Fruit fly (Drosophila melanogaster) whole organism, embryonic: Measurements from ENCODE around the gene CG10333.

ENCODE experiments used
- CG10274 ChIP-seq: fragments of 200-800 bp; sonication (Bioruptor generic); optimal IDR thresholded peaks from 3 replicates; lab custom pipeline; 2017; ENCODE audit warnings: missing biosample characterization, mild to moderate bottlenecking, missing genetic modification characterization
- CG11696 ChIP-seq: fragments of 200-800 bp; sonication (Bioruptor generic); IDR thresholded peaks from 2 replicates; pipeline ENCODE4 v1.3.6; 2022; ENCODE audit warnings: missing biosample characterization, missing genetic modification characterization
- CG12299 ChIP-seq: fragments of 200-800 bp; sonication (Bioruptor generic); optimal IDR thresholded peaks from 2 replicates; lab custom pipeline; 2018; ENCODE audit warnings: missing biosample characterization, mild to moderate bottlenecking, missing genetic modification characterization
- CG13123 ChIP-seq: fragments of 200-800 bp; sonication (Bioruptor generic); optimal IDR thresholded peaks from 2 replicates; lab custom pipeline; 2016; ENCODE audit warnings: missing biosample characterization, missing genetic modification characterization
- CG13894 ChIP-seq: fragments of 200-800 bp; sonication (Bioruptor generic); optimal IDR thresholded peaks from 3 replicates; lab custom pipeline; 2018; ENCODE audit warnings: missing biosample characterization, mild to moderate bottlenecking, missing genetic modification characterization, moderate library complexity
- CG14014 ChIP-seq: fragments of 200-800 bp; sonication (Bioruptor generic); IDR thresholded peaks from 2 replicates; pipeline ENCODE4 v1.3.6; 2022; ENCODE audit warnings: missing biosample characterization, missing genetic modification characterization
- CG15011 ChIP-seq: fragments of 200-800 bp; sonication (Bioruptor generic); optimal IDR thresholded peaks from 3 replicates; lab custom pipeline; 2018; ENCODE audit warnings: missing biosample characterization, mild to moderate bottlenecking, missing genetic modification characterization
- CG16815 ChIP-seq: fragments of 200-800 bp; sonication (Bioruptor generic); optimal IDR thresholded peaks from 3 replicates; lab custom pipeline; 2017; ENCODE audit warnings: missing biosample characterization, mild to moderate bottlenecking, missing genetic modification characterization
- CG17829 ChIP-seq: fragments of 200-800 bp; optimal IDR thresholded peaks from 2 replicates; lab custom pipeline; 2019; ENCODE audit warnings: missing biosample characterization, mild to moderate bottlenecking, missing genetic modification characterization, moderate library complexity
- CG2199 ChIP-seq: fragments of 200-800 bp; sonication (Bioruptor generic); IDR thresholded peaks from 3 replicates; pipeline ENCODE4 v1.3.6; 2022; ENCODE audit warnings: missing biosample characterization, missing genetic modification characterization
- CG2678 ChIP-seq: fragments of 200-800 bp; sonication (Bioruptor generic); optimal IDR thresholded peaks from 3 replicates; lab custom pipeline; 2019; ENCODE audit warnings: missing biosample characterization, mild to moderate bottlenecking, missing genetic modification characterization, moderate library complexity
- CG31365 ChIP-seq: fragments of 200-800 bp; sonication (Bioruptor generic); optimal IDR thresholded peaks from 2 replicates; lab custom pipeline; 2018; ENCODE audit warnings: missing biosample characterization, mild to moderate bottlenecking, missing genetic modification characterization
- CG31388 ChIP-seq: fragments of 200-800 bp; sonication (Bioruptor generic); optimal IDR thresholded peaks from 2 replicates; lab custom pipeline; 2016; ENCODE audit warnings: missing biosample characterization, missing genetic modification characterization
- CG32772 ChIP-seq: fragments of 200-800 bp; sonication (Bioruptor generic); IDR thresholded peaks from 2 replicates; pipeline ENCODE4 v1.3.6; 2022; ENCODE audit warnings: missing biosample characterization, missing genetic modification characterization
- CG3407 ChIP-seq: fragments of 200-800 bp; sonication (Bioruptor generic); optimal IDR thresholded peaks from 2 replicates; lab custom pipeline; 2018; ENCODE audit warnings: missing biosample characterization, mild to moderate bottlenecking, missing genetic modification characterization
- CG3847 ChIP-seq: fragments of 200-800 bp; sonication (Bioruptor generic); IDR thresholded peaks from 2 replicates; pipeline ENCODE4 v1.3.6; 2022; ENCODE audit warnings: missing biosample characterization, missing genetic modification characterization
- CG5245 ChIP-seq: fragments of 200-800 bp; sonication (Bioruptor generic); optimal IDR thresholded peaks from 3 replicates; lab custom pipeline; 2016; ENCODE audit warnings: missing biosample characterization, missing genetic modification characterization
- CG6272 ChIP-seq: fragments of 200-800 bp; sonication (Bioruptor generic); IDR thresholded peaks from 2 replicates; pipeline ENCODE4 v1.3.6; 2022; ENCODE audit warnings: missing biosample characterization, missing genetic modification characterization
- CG7271 ChIP-seq: fragments of 200-800 bp; sonication (Bioruptor generic); optimal IDR thresholded peaks from 2 replicates; lab custom pipeline; 2018; ENCODE audit warnings: missing biosample characterization, mild to moderate bottlenecking, missing genetic modification characterization, moderate library complexity
- CG7786 ChIP-seq: fragments of 200-800 bp; sonication (Bioruptor generic); optimal IDR thresholded peaks from 2 replicates; lab custom pipeline; 2016; ENCODE audit warnings: missing biosample characterization, missing genetic modification characterization
- CG8089 ChIP-seq: fragments of 200-800 bp; sonication (Bioruptor generic); optimal IDR thresholded peaks from 3 replicates; lab custom pipeline; 2016; ENCODE audit warnings: missing biosample characterization, missing genetic modification characterization
- CG8281 ChIP-seq: fragments of 200-800 bp; sonication (Bioruptor generic); optimal IDR thresholded peaks from 2 replicates; lab custom pipeline; 2018; ENCODE audit warnings: missing biosample characterization, mild to moderate bottlenecking, missing genetic modification characterization, moderate library complexity
- CG8388 ChIP-seq: fragments of 200-800 bp; sonication (Bioruptor generic); optimal IDR thresholded peaks from 2 replicates; lab custom pipeline; 2019; ENCODE audit warnings: missing biosample characterization, mild to moderate bottlenecking, missing genetic modification characterization, moderate library complexity
- CG9817 ChIP-seq: fragments of 200-800 bp; sonication (Bioruptor generic); optimal IDR thresholded peaks from 2 replicates; lab custom pipeline; 2018; ENCODE audit warnings: missing biosample characterization, mild to moderate bottlenecking, missing genetic modification characterization, moderate library complexity
- Deaf1 ChIP-seq: fragments of 200-800 bp; optimal IDR thresholded peaks from 3 replicates; lab custom pipeline; 2019; ENCODE audit warnings: missing biosample characterization, mild to moderate bottlenecking, missing genetic modification characterization, moderate library complexity
- Dref ChIP-seq: fragments of 200-800 bp; sonication (Bioruptor generic); IDR thresholded peaks from 2 replicates; pipeline ENCODE4 v1.3.6; 2022; ENCODE audit warnings: missing biosample characterization, missing genetic modification characterization
- Hr39 ChIP-seq: fragments of >200 bp; optimal IDR thresholded peaks from 2 replicates; lab custom pipeline; 2017
- Mad ChIP-seq: fragments of 200-800 bp; sonication (Bioruptor generic); optimal IDR thresholded peaks from 2 replicates; lab custom pipeline; 2016; ENCODE audit warnings: missing biosample characterization, missing genetic modification characterization
- Med ChIP-seq: fragments of 200-800 bp; sonication (Bioruptor generic); peaks from one replicate; lab custom pipeline; 2016; ENCODE audit warnings: missing biosample characterization, missing genetic modification characterization, mild to moderate bottlenecking, inconsistent platforms, moderate library complexity
- Mrtf ChIP-seq: fragments of 200-800 bp; sonication (Bioruptor generic); IDR thresholded peaks from 3 replicates; pipeline ENCODE4 v1.3.6; 2022; ENCODE audit warnings: missing biosample characterization, missing genetic modification characterization
- NfI ChIP-seq: fragments of 200-800 bp; sonication (Bioruptor generic); optimal IDR thresholded peaks from 3 replicates; lab custom pipeline; 2018; ENCODE audit warnings: missing biosample characterization, mild to moderate bottlenecking, missing genetic modification characterization, moderate library complexity
- Oaz ChIP-seq: fragments of 200-800 bp; sonication (Bioruptor generic); IDR thresholded peaks from 2 replicates; pipeline ENCODE4 v1.3.6; 2022; ENCODE audit warnings: missing biosample characterization, missing genetic modification characterization
- Optix ChIP-seq: fragments of 200-800 bp; sonication (Bioruptor generic); IDR thresholded peaks from 3 replicates; pipeline ENCODE4 v1.3.6; 2022; ENCODE audit warnings: missing biosample characterization, missing genetic modification characterization
- Sry-β ChIP-seq: fragments of 200-800 bp; sonication (Bioruptor generic); optimal IDR thresholded peaks from 2 replicates; lab custom pipeline; 2018; ENCODE audit warnings: missing biosample characterization, mild to moderate bottlenecking, missing genetic modification characterization, moderate library complexity
- Sry-δ ChIP-seq: fragments of 200-800 bp; sonication (Bioruptor generic); optimal IDR thresholded peaks from 2 replicates; lab custom pipeline; 2016; ENCODE audit warnings: missing biosample characterization, missing genetic modification characterization
- Vsx1 ChIP-seq: fragments of 200-800 bp; sonication (Bioruptor generic); optimal IDR thresholded peaks from 2 replicates; lab custom pipeline; 2017; ENCODE audit warnings: missing biosample characterization, mild to moderate bottlenecking, missing genetic modification characterization, missing genetic modification reagents
- Xrp1 ChIP-seq: fragments of 200-800 bp; sonication (Bioruptor generic); IDR thresholded peaks from 2 replicates; pipeline ENCODE4 v1.3.6; 2022; ENCODE audit warnings: missing biosample characterization, missing genetic modification characterization
- bbx ChIP-seq: fragments of 200-800 bp; sonication (Bioruptor generic); IDR thresholded peaks from 2 replicates; pipeline ENCODE4 v1.3.6; 2022; ENCODE audit warnings: missing biosample characterization, missing genetic modification characterization; ENCODE audit not compliant: partially characterized antibody
- btn ChIP-seq: fragments of 200-800 bp; sonication (Bioruptor generic); optimal IDR thresholded peaks from 2 replicates; lab custom pipeline; 2016; ENCODE audit warnings: missing biosample characterization, missing genetic modification characterization
- chinmo ChIP-seq: fragments of 200-800 bp; sonication (Bioruptor generic); IDR thresholded peaks from 4 replicates; pipeline ENCODE4 v1.3.6; 2022; ENCODE audit warnings: missing biosample characterization, missing genetic modification characterization; ENCODE audit not compliant: partially characterized antibody
- dmrt99B ChIP-seq: fragments of 200-800 bp; sonication (Bioruptor generic); optimal IDR thresholded peaks from 2 replicates; lab custom pipeline; 2018; ENCODE audit warnings: missing biosample characterization, mild to moderate bottlenecking, missing genetic modification characterization, moderate library complexity
- en ChIP-seq: fragments of 200-800 bp; sonication (Bioruptor generic); optimal IDR thresholded peaks from 2 replicates; lab custom pipeline; 2016; ENCODE audit warnings: missing biosample characterization, missing genetic modification characterization
- eve ChIP-seq, 2 experiments: fragments of >200 bp; optimal IDR thresholded peaks; 2 replicates each; lab custom pipeline; 2017; ENCODE audit warnings: missing biosample characterization in 2 of 2, missing genetic modification characterization in 2 of 2
- hbn ChIP-seq: fragments of 200-800 bp; sonication (Bioruptor generic); IDR thresholded peaks from 2 replicates; pipeline ENCODE4 v1.3.6; 2022; ENCODE audit warnings: missing biosample characterization, missing genetic modification characterization; ENCODE audit not compliant: partially characterized antibody
- lbe ChIP-seq: fragments of 200-800 bp; sonication (Bioruptor generic); optimal IDR thresholded peaks from 2 replicates; lab custom pipeline; 2016; ENCODE audit warnings: missing biosample characterization, mild to moderate bottlenecking, missing genetic modification characterization
- nom ChIP-seq: fragments of 200-800 bp; sonication (Bioruptor generic); optimal IDR thresholded peaks from 2 replicates; lab custom pipeline; 2017; ENCODE audit warnings: missing biosample characterization, missing genetic modification characterization, mild to moderate bottlenecking, moderate library complexity, missing genetic modification reagents
- pan ChIP-seq, 4 experiments: fragments of >200 bp in 3 of 4; fragments of 200-800 bp in 1 of 4; sonication (Bioruptor generic) in 1 of 4; optimal IDR thresholded peaks in 3 of 4; IDR thresholded peaks in 1 of 4; 2 replicates each; pipeline versions ENCODE4 v1.3.6 to Lab custom; 2017 to 2022; ENCODE audit warnings: missing biosample characterization in 2 of 4, missing genetic modification characterization in 2 of 4, mixed read lengths in 1 of 4
- prd ChIP-seq, 3 experiments: fragments of >200 bp in 2 of 3; fragments of 200-800 bp in 1 of 3; sonication (Bioruptor generic) in 1 of 3; optimal IDR thresholded peaks in 2 of 3; IDR thresholded peaks in 1 of 3; 2 replicates in 2 of 3; 3 replicates in 1 of 3; pipeline versions ENCODE4 v1.3.6 to Lab custom; 2017 to 2022; ENCODE audit warnings: missing biosample characterization in 1 of 3, missing genetic modification characterization in 1 of 3
- sens-2 ChIP-seq: fragments of 200-800 bp; sonication (Bioruptor generic); IDR thresholded peaks from 2 replicates; pipeline ENCODE4 v1.3.6; 2022; ENCODE audit warnings: missing biosample characterization, missing genetic modification characterization
- ttk ChIP-seq: fragments of 200-800 bp; sonication (Bioruptor generic); IDR thresholded peaks from 2 replicates; pipeline ENCODE4 v2.1.2; 2022; ENCODE audit warnings: missing biosample characterization, missing genetic modification characterization
- unpg ChIP-seq: fragments of 200-800 bp; sonication (Bioruptor generic); optimal IDR thresholded peaks from 3 replicates; lab custom pipeline; 2018; ENCODE audit warnings: missing biosample characterization, mild to moderate bottlenecking, missing genetic modification characterization, moderate library complexity

Gene CG10333

dm6 chr2L:18584617-18585016 is 22.0 kb upstream of the CG10333 start (continued):
- TF ChIP-seq CG5245 (GFP tag; lab: Kevin White, UChicago) = no peak
- TF ChIP-seq CG14014 (GFP tag; lab: Robert Waterston, UW) = peak; percentile 8; the same call in 1 of the 2 replicates
- peak; percentile 21 for TF ChIP-seq CG13894
- no peak for TF ChIP-seq prd (optimal IDR thresholded peaks at IDR 0.05; lab: Kevin White, UChicago)
- peak; percentile 78 for TF ChIP-seq prd (GFP tag; IDR thresholded peaks at IDR 0.05; lab: Robert Waterston, UW)
- TF ChIP-seq Med (GFP tag; lab: Kevin White, UChicago) = peak; percentile 70
- no peak for TF ChIP-seq CG8089 (GFP tag; lab: Kevin White, UChicago)
- TF ChIP-seq Mrtf (GFP tag; lab: Robert Waterston, UW) = no peak
- no peak for TF ChIP-seq CG32772 (GFP tag; lab: Robert Waterston, UW)
- TF ChIP-seq CG3847 = no peak
- no peak for TF ChIP-seq Sry-δ (GFP tag; lab: Kevin White, UChicago)
- TF ChIP-seq Oaz (GFP tag; lab: Robert Waterston, UW) = no peak
- no peak for TF ChIP-seq CG7786 (GFP tag; lab: Kevin White, UChicago)
- no peak for TF ChIP-seq chinmo (GFP tag; lab: Robert Waterston, UW)
- no peak for TF ChIP-seq unpg (GFP tag; lab: Kevin White, UChicago)
- no peak for TF ChIP-seq btn (GFP tag; lab: Kevin White, UChicago)
- TF ChIP-seq CG2199 (GFP tag; lab: Robert Waterston, UW) = no peak
- no peak for TF ChIP-seq CG8281 (tag; lab: Kevin White, UChicago)
- no peak for TF ChIP-seq Mad (GFP tag; lab: Kevin White, UChicago)
- peak; percentile 45 for TF ChIP-seq dmrt99B
- 0 out of 2 replicates have a peak, but pooled peaks have one; percentile 5 for TF ChIP-seq sens-2
- TF ChIP-seq Hr39 = no peak
- TF ChIP-seq pan (optimal IDR thresholded peaks at IDR 0.05; lab: Kevin White, UChicago) = no peak
- peak in 1 of 2 experiments; percentile 55 for TF ChIP-seq pan (GFP tag; optimal IDR thresholded peaks at IDR 0.05 in 1 of 2, IDR thresholded peaks at IDR 0.05 in 1 of 2)
- no peak for TF ChIP-seq Sry-β (GFP tag; lab: Kevin White, UChicago)
- no peak for TF ChIP-seq CG17829 (tag; lab: Kevin White, UChicago)
- no peak for TF ChIP-seq CG13123 (GFP tag; lab: Kevin White, UChicago)
- TF ChIP-seq CG9817 (tag; lab: Kevin White, UChicago) = no peak
- TF ChIP-seq lbe = no peak
- no peak for TF ChIP-seq CG8388 (GFP tag; lab: Kevin White, UChicago)
- TF ChIP-seq nom (GFP tag; lab: Kevin White, UChicago) = no peak
- no peak for TF ChIP-seq CG15011 (GFP tag; lab: Kevin White, UChicago)
- no peak for TF ChIP-seq CG16815 (GFP tag; lab: Kevin White, UChicago)
- no peak for TF ChIP-seq en (GFP tag; lab: Kevin White, UChicago)
- TF ChIP-seq NfI (GFP tag; lab: Kevin White, UChicago) = no peak
- TF ChIP-seq hbn (GFP tag; lab: Robert Waterston, UW) = no peak
- no peak for TF ChIP-seq Dref
- no peak for TF ChIP-seq ttk (GFP tag; lab: Robert Waterston, UW)
- no peak for TF ChIP-seq bbx (GFP tag; lab: Robert Waterston, UW)
- no peak for TF ChIP-seq Deaf1 (tag; lab: Kevin White, UChicago)
- TF ChIP-seq Vsx1 = no peak
- TF ChIP-seq CG3407 = no peak
- TF ChIP-seq CG6272 (GFP tag; lab: Robert Waterston, UW) = no peak
- no peak for TF ChIP-seq CG31365 (tag; lab: Kevin White, UChicago)
- TF ChIP-seq Xrp1 (GFP tag; lab: Robert Waterston, UW) = peak; percentile 57; the same call in 1 of the 2 replicates
- no peak for TF ChIP-seq CG31388 (GFP tag; lab: Kevin White, UChicago)
- TF ChIP-seq eve (GFP tag; optimal IDR thresholded peaks at IDR 0.05; lab: Kevin White, UChicago) = no peak
- TF ChIP-seq Optix (GFP tag; lab: Robert Waterston, UW) = no peak
- no peak for TF ChIP-seq CG7271 (tag; lab: Kevin White, UChicago)
- TF ChIP-seq CG12299 = no peak
- TF ChIP-seq CG10274 (GFP tag; lab: Kevin White, UChicago) = no peak
- TF ChIP-seq CG2678 (tag; lab: Kevin White, UChicago) = peak; percentile 49
- TF ChIP-seq CG11696 (GFP tag; lab: Robert Waterston, UW) = no peak
